Fruit fly (Drosophila melanogaster) whole organism, embryonic: Measurements from ENCODE around the gene CG16978.
A peak's percentile ranks its signal among the peaks of the same experiment; 100 is the strongest.

Experiments used
- Atf-2 ChIP-seq: fragments of 200-800 bp; sonication (Bioruptor generic); optimal IDR thresholded peaks from 2 replicates; lab custom pipeline; 2016; ENCODE audit warnings: missing biosample characterization, missing genetic modification characterization
- Bdp1 ChIP-seq: fragments of 200-800 bp; sonication (Bioruptor generic); optimal IDR thresholded peaks from 3 replicates; lab custom pipeline; 2016; ENCODE audit warnings: missing biosample characterization, missing genetic modification characterization
- CG11696 ChIP-seq: fragments of 200-800 bp; sonication (Bioruptor generic); IDR thresholded peaks from 2 replicates; pipeline ENCODE4 v1.3.6; 2022; ENCODE audit warnings: missing biosample characterization, missing genetic modification characterization
- CG14710 ChIP-seq: fragments of 200-800 bp; sonication (Bioruptor generic); optimal IDR thresholded peaks from 3 replicates; lab custom pipeline; 2019; ENCODE audit warnings: missing biosample characterization, mild to moderate bottlenecking, missing genetic modification characterization, moderate library complexity
- CG15011 ChIP-seq: fragments of 200-800 bp; sonication (Bioruptor generic); optimal IDR thresholded peaks from 3 replicates; lab custom pipeline; 2018; ENCODE audit warnings: missing biosample characterization, mild to moderate bottlenecking, missing genetic modification characterization
- CG1602 ChIP-seq: fragments of 200-800 bp; sonication (Bioruptor generic); optimal IDR thresholded peaks from 3 replicates; lab custom pipeline; 2016; ENCODE audit warnings: missing biosample characterization, missing genetic modification characterization
- CG2202 ChIP-seq: fragments of 200-800 bp; sonication (Bioruptor generic); optimal IDR thresholded peaks from 2 replicates; lab custom pipeline; 2018; ENCODE audit warnings: missing biosample characterization, mild to moderate bottlenecking, missing genetic modification characterization
- CG30403 ChIP-seq: fragments of 200-800 bp; sonication (Bioruptor generic); optimal IDR thresholded peaks from 3 replicates; lab custom pipeline; 2016; ENCODE audit warnings: missing biosample characterization, missing genetic modification characterization
- CG31365 ChIP-seq: fragments of 200-800 bp; sonication (Bioruptor generic); optimal IDR thresholded peaks from 2 replicates; lab custom pipeline; 2018; ENCODE audit warnings: missing biosample characterization, mild to moderate bottlenecking, missing genetic modification characterization
- CG31388 ChIP-seq: fragments of 200-800 bp; sonication (Bioruptor generic); optimal IDR thresholded peaks from 2 replicates; lab custom pipeline; 2016; ENCODE audit warnings: missing biosample characterization, missing genetic modification characterization
- CG31441 ChIP-seq: fragments of 200-800 bp; sonication (Bioruptor generic); IDR thresholded peaks from 2 replicates; pipeline ENCODE4 v1.3.6; 2022; ENCODE audit warnings: missing biosample characterization, missing genetic modification characterization
- CG7357 ChIP-seq: fragments of 200-800 bp; sonication (Bioruptor generic); IDR thresholded peaks from 3 replicates; pipeline ENCODE4 v1.3.6; 2022; ENCODE audit warnings: missing biosample characterization, missing genetic modification characterization
- CG9797 ChIP-seq: fragments of 200-800 bp; sonication (Bioruptor generic); optimal IDR thresholded peaks from 3 replicates; lab custom pipeline; 2018; ENCODE audit warnings: missing biosample characterization, mild to moderate bottlenecking, missing genetic modification characterization
- CTCF ChIP-seq: fragments of 200-800 bp; sonication (Bioruptor generic); optimal IDR thresholded peaks from 2 replicates; lab custom pipeline; 2017; ENCODE audit warnings: missing biosample characterization, mild to moderate bottlenecking, missing genetic modification characterization, moderate library complexity
- Chrac-16 ChIP-seq: fragments of 200-800 bp; sonication (Bioruptor generic); optimal IDR thresholded peaks from 3 replicates; lab custom pipeline; 2016; ENCODE audit warnings: missing biosample characterization, missing genetic modification characterization
- Dfd ChIP-seq, 2 experiments: fragments of >200 bp; optimal IDR thresholded peaks; 2 replicates each; lab custom pipeline; 2017; ENCODE audit warnings: missing biosample characterization in 2 of 2, missing genetic modification characterization in 2 of 2
- E2f1 ChIP-seq: fragments of 200-800 bp; sonication (Bioruptor generic); IDR thresholded peaks from 2 replicates; pipeline ENCODE4 v1.3.6; 2022; ENCODE audit warnings: missing biosample characterization, missing genetic modification characterization
- Elba2 ChIP-seq: fragments of 200-800 bp; sonication (Bioruptor generic); optimal IDR thresholded peaks from 3 replicates; lab custom pipeline; 2016; ENCODE audit warnings: missing biosample characterization, missing genetic modification characterization
- Ets65A ChIP-seq: fragments of 200-800 bp; sonication (Bioruptor generic); peaks from one replicate; lab custom pipeline; 2016; ENCODE audit warnings: missing biosample characterization, missing genetic modification characterization
- MESR4 ChIP-seq: fragments of 200-800 bp; sonication (Bioruptor generic); optimal IDR thresholded peaks from 2 replicates; lab custom pipeline; 2018; ENCODE audit warnings: missing biosample characterization, mild to moderate bottlenecking, missing genetic modification characterization, moderate library complexity
- MTF-1 ChIP-seq: fragments of 200-800 bp; sonication (Bioruptor generic); optimal IDR thresholded peaks from 2 replicates; lab custom pipeline; 2018; ENCODE audit warnings: missing biosample characterization, mild to moderate bottlenecking, missing genetic modification characterization, borderline replicate concordance
- Med ChIP-seq: fragments of 200-800 bp; sonication (Bioruptor generic); peaks from one replicate; lab custom pipeline; 2016; ENCODE audit warnings: missing biosample characterization, missing genetic modification characterization, mild to moderate bottlenecking, inconsistent platforms, moderate library complexity
- Meics ChIP-seq: fragments of 200-800 bp; sonication (Bioruptor generic); optimal IDR thresholded peaks from 2 replicates; lab custom pipeline; 2017; ENCODE audit warnings: missing biosample characterization, mild to moderate bottlenecking, missing genetic modification characterization
- Myb ChIP-seq: fragments of 200-800 bp; sonication (Bioruptor generic); optimal IDR thresholded peaks from 2 replicates; lab custom pipeline; 2016; ENCODE audit warnings: missing biosample characterization, missing genetic modification characterization
- Optix ChIP-seq: fragments of 200-800 bp; sonication (Bioruptor generic); IDR thresholded peaks from 3 replicates; pipeline ENCODE4 v1.3.6; 2022; ENCODE audit warnings: missing biosample characterization, missing genetic modification characterization
- Scr ChIP-seq: fragments of 200-800 bp; sonication (Bioruptor generic); IDR thresholded peaks from 2 replicates; pipeline ENCODE4 v1.3.6; 2022; ENCODE audit warnings: missing biosample characterization, missing genetic modification characterization; ENCODE audit not compliant: partially characterized antibody
- Side ChIP-seq: fragments of 200-800 bp; sonication (Bioruptor generic); optimal IDR thresholded peaks from 2 replicates; lab custom pipeline; 2016; ENCODE audit warnings: missing biosample characterization, missing genetic modification characterization
- Sin3A ChIP-seq: fragments of >200 bp; optimal IDR thresholded peaks from 2 replicates; lab custom pipeline; 2018
- YL-1 ChIP-seq: fragments of 200-800 bp; sonication (Bioruptor generic); optimal IDR thresholded peaks from 3 replicates; lab custom pipeline; 2017; ENCODE audit warnings: missing biosample characterization, mild to moderate bottlenecking, missing genetic modification characterization
- ara ChIP-seq: fragments of 200-800 bp; sonication (Bioruptor generic); IDR thresholded peaks from 2 replicates; pipeline ENCODE4 v1.3.6; 2022; ENCODE audit warnings: missing biosample characterization, missing genetic modification characterization
- bbx ChIP-seq: fragments of 200-800 bp; sonication (Bioruptor generic); IDR thresholded peaks from 2 replicates; pipeline ENCODE4 v1.3.6; 2022; ENCODE audit warnings: missing biosample characterization, missing genetic modification characterization; ENCODE audit not compliant: partially characterized antibody
- bcd ChIP-seq: fragments of 200-800 bp; sonication (Bioruptor generic); optimal IDR thresholded peaks from 2 replicates; lab custom pipeline; 2017; ENCODE audit warnings: missing biosample characterization, mild to moderate bottlenecking, missing genetic modification characterization
- cas ChIP-seq: fragments of 200-800 bp; sonication (Bioruptor generic); IDR thresholded peaks from 2 replicates; pipeline ENCODE4 v1.3.6; 2022; ENCODE audit warnings: missing biosample characterization, missing genetic modification characterization
- crc ChIP-seq: fragments of 200-800 bp; sonication (Bioruptor generic); optimal IDR thresholded peaks from 2 replicates; lab custom pipeline; 2016; ENCODE audit warnings: missing biosample characterization, missing genetic modification characterization
- crp ChIP-seq, 2 experiments: fragments of 200-800 bp; sonication (Bioruptor generic); optimal IDR thresholded peaks; 2 replicates in 1 of 2; 3 replicates in 1 of 2; lab custom pipeline; 2017; ENCODE audit warnings: missing biosample characterization in 2 of 2, missing genetic modification characterization in 2 of 2, mild to moderate bottlenecking in 1 of 2, moderate library complexity in 1 of 2
- emc ChIP-seq: fragments of 200-800 bp; sonication (Bioruptor generic); optimal IDR thresholded peaks from 2 replicates; lab custom pipeline; 2016; ENCODE audit warnings: missing biosample characterization, missing genetic modification characterization
- ewg ChIP-seq: fragments of 200-800 bp; sonication (Bioruptor generic); optimal IDR thresholded peaks from 3 replicates; lab custom pipeline; 2017; ENCODE audit warnings: mild to moderate bottlenecking, missing biosample characterization, missing genetic modification reagents, missing genetic modification characterization
- exex ChIP-seq: fragments of 200-800 bp; sonication (Bioruptor generic); optimal IDR thresholded peaks from 4 replicates; lab custom pipeline; 2018; ENCODE audit warnings: missing biosample characterization, mild to moderate bottlenecking, missing genetic modification characterization, moderate library complexity
- gsb-n ChIP-seq: fragments of 200-800 bp; sonication (Bioruptor generic); optimal IDR thresholded peaks from 3 replicates; lab custom pipeline; 2018; ENCODE audit warnings: missing biosample characterization, mild to moderate bottlenecking, missing genetic modification characterization
- mam ChIP-seq: fragments of 200-800 bp; sonication (Bioruptor generic); optimal IDR thresholded peaks from 3 replicates; lab custom pipeline; 2016; ENCODE audit warnings: missing biosample characterization, missing genetic modification characterization
- nau ChIP-seq: fragments of 200-800 bp; sonication (Bioruptor generic); optimal IDR thresholded peaks from 3 replicates; lab custom pipeline; 2017; ENCODE audit warnings: missing biosample characterization, mild to moderate bottlenecking, missing genetic modification characterization, missing genetic modification reagents
- pb ChIP-seq: fragments of 200-800 bp; sonication (Bioruptor generic); optimal IDR thresholded peaks from 3 replicates; lab custom pipeline; 2016; ENCODE audit warnings: missing biosample characterization, missing genetic modification characterization
- pho ChIP-seq: fragments of 200-800 bp; sonication (Bioruptor generic); optimal IDR thresholded peaks from 2 replicates; lab custom pipeline; 2016; ENCODE audit warnings: missing biosample characterization, missing genetic modification characterization
- pum ChIP-seq: fragments of 200-800 bp; sonication (Bioruptor generic); optimal IDR thresholded peaks from 2 replicates; lab custom pipeline; 2016; ENCODE audit warnings: missing biosample characterization, missing genetic modification characterization
- row ChIP-seq: fragments of 200-800 bp; sonication (Bioruptor generic); IDR thresholded peaks from 3 replicates; pipeline ENCODE4 v1.3.6; 2022; ENCODE audit warnings: missing biosample characterization, missing genetic modification characterization
- seq ChIP-seq: fragments of 200-800 bp; sonication (Bioruptor generic); IDR thresholded peaks from 2 replicates; pipeline ENCODE4 v1.3.6; 2022; ENCODE audit warnings: missing biosample characterization, missing genetic modification characterization
- so ChIP-seq: fragments of 200-800 bp; sonication (Bioruptor generic); IDR thresholded peaks from 3 replicates; pipeline ENCODE4 v1.3.6; 2022; ENCODE audit warnings: missing biosample characterization, missing genetic modification characterization
- stwl ChIP-seq: fragments of 200-800 bp; sonication (Bioruptor generic); optimal IDR thresholded peaks from 3 replicates; lab custom pipeline; 2018; ENCODE audit warnings: missing biosample characterization, mild to moderate bottlenecking, missing genetic modification characterization, moderate library complexity
- sug ChIP-seq: fragments of 200-800 bp; optimal IDR thresholded peaks from 2 replicates; lab custom pipeline; 2019; ENCODE audit warnings: missing biosample characterization, mild to moderate bottlenecking, missing genetic modification characterization, moderate library complexity
- tap ChIP-seq: fragments of 200-800 bp; optimal IDR thresholded peaks from 3 replicates; lab custom pipeline; 2019; ENCODE audit warnings: missing biosample characterization, mild to moderate bottlenecking, missing genetic modification characterization, moderate library complexity

The CG16978 gene

dm6 chr2L:13190534-13190933 is 47.1 kb upstream of the CG16978 start (continued):
- TF ChIP-seq Chrac-16 (GFP tag; lab: Kevin White, UChicago): no peak
- no peak for TF ChIP-seq mam
- TF ChIP-seq sug (tag; lab: Kevin White, UChicago): peak; percentile 89
- TF ChIP-seq Dfd (GFP tag; optimal IDR thresholded peaks at IDR 0.05; lab: Kevin White, UChicago): no peak
- TF ChIP-seq MTF-1 (GFP tag; lab: Kevin White, UChicago): peak; percentile 32
- no peak for TF ChIP-seq Ets65A (GFP tag; lab: Kevin White, UChicago)
- TF ChIP-seq so (GFP tag; lab: Robert Waterston, UW): 0 out of 3 replicates have a peak, but pooled peaks have one; percentile 10
- TF ChIP-seq pho (GFP tag; lab: Kevin White, UChicago): no peak
- no peak for TF ChIP-seq Bdp1 (GFP tag; lab: Kevin White, UChicago)
- peak in 1 of 2 experiments; percentile 34 for TF ChIP-seq crp (GFP tag; optimal IDR thresholded peaks at IDR 0.05; lab: Kevin White, UChicago)
- TF ChIP-seq CTCF (GFP tag; lab: Kevin White, UChicago): no peak

- TF ChIP-seq CG9797 (no peak), Med (GFP tag; lab: Kevin White, UChicago) (peak; percentile 20), ewg (GFP tag; lab: Kevin White, UChicago) (no peak)
Observed at dm6 chr2L:13183150-13183549, 39.7 kb upstream of the CG16978 start, which contains the start of gene Rsph1. Gene Rsph1, plus strand, starts transcription at chr2L:13183450.

- TF ChIP-seq gsb-n (tag; lab: Kevin White, UChicago) (no peak), MESR4 (GFP tag; lab: Kevin White, UChicago) (peak; percentile 16), CG31441 (GFP tag; lab: Robert Waterston, UW) (no peak), row (no peak), Side (GFP tag; lab: Kevin White, UChicago) (no peak), CG7357 (no peak), CG30403 (no peak), Elba2 (no peak), pb (GFP tag; lab: Kevin White, UChicago) (no peak), Optix (GFP tag; lab: Robert Waterston, UW) (no peak), CG31388 (GFP tag; lab: Kevin White, UChicago) (no peak), Myb (GFP tag; lab: Kevin White, UChicago) (peak; percentile 41), emc (no peak), CG2202 (tag; lab: Kevin White, UChicago) (no peak), ara (GFP tag; lab: Robert Waterston, UW) (no peak), YL-1 (GFP tag; lab: Kevin White, UChicago) (peak; percentile 35), CTCF (GFP tag; lab: Kevin White, UChicago) (no peak), exex (tag; lab: Kevin White, UChicago) (no peak), seq (GFP tag; lab: Robert Waterston, UW) (no peak), Meics (GFP tag; lab: Kevin White, UChicago) (no peak), Sin3A (lab: Kevin White, UChicago) (no peak), CG15011 (GFP tag; lab: Kevin White, UChicago) (no peak), crc (GFP tag; lab: Kevin White, UChicago) (no peak), tap (tag; lab: Kevin White, UChicago) (no peak), Scr (GFP tag; lab: Robert Waterston, UW) (no peak), CG31365 (tag; lab: Kevin White, UChicago) (no peak), CG1602 (GFP tag; lab: Kevin White, UChicago) (no peak), CG11696 (no peak), nau (GFP tag; lab: Kevin White, UChicago) (no peak), bbx (GFP tag; lab: Robert Waterston, UW) (no peak), Atf-2 (GFP tag; lab: Kevin White, UChicago) (no peak), CG14710 (peak; percentile 29), cas (GFP tag; lab: Robert Waterston, UW) (no peak), pum (GFP tag; lab: Kevin White, UChicago) (no peak), bcd (GFP tag; lab: Kevin White, UChicago) (no peak), E2f1 (GFP tag; lab: Robert Waterston, UW) (no peak), stwl (tag; lab: Kevin White, UChicago) (peak; percentile 82), Med (GFP tag; lab: Kevin White, UChicago) (peak; percentile 27)
Observed at dm6 chr2L:13182415-13182814, 39.0 kb upstream of the CG16978 start, which contains the start of gene Mgat3. Gene Mgat3, minus strand, starts transcription at chr2L:13182596.
